Fruit fly (Drosophila melanogaster) whole organism, embryonic: Measurements from ENCODE around the gene AstA.

ENCODE experiments used
- ATbp ChIP-seq: fragments of 200-800 bp; sonication (Bioruptor generic); optimal IDR thresholded peaks from 2 replicates; lab custom pipeline; 2017; ENCODE audit warnings: missing biosample characterization, mild to moderate bottlenecking, missing genetic modification characterization, missing genetic modification reagents
- Asciz ChIP-seq: fragments of 200-800 bp; sonication (Bioruptor generic); optimal IDR thresholded peaks from 2 replicates; lab custom pipeline; 2017; ENCODE audit warnings: missing biosample characterization, mild to moderate bottlenecking, missing genetic modification characterization, missing genetic modification reagents
- Atf6 ChIP-seq: fragments of 200-800 bp; sonication (Bioruptor generic); IDR thresholded peaks from 2 replicates; pipeline ENCODE4 v1.3.6; 2022; ENCODE audit warnings: missing biosample characterization, missing genetic modification characterization
- BtbVII ChIP-seq: fragments of 200-800 bp; sonication (Bioruptor generic); optimal IDR thresholded peaks from 3 replicates; lab custom pipeline; 2017; ENCODE audit warnings: missing biosample characterization, mild to moderate bottlenecking, missing genetic modification characterization
- CG11504 ChIP-seq: fragments of 200-800 bp; sonication (Bioruptor generic); optimal IDR thresholded peaks from 3 replicates; lab custom pipeline; 2019; ENCODE audit warnings: missing biosample characterization, mild to moderate bottlenecking, missing genetic modification characterization, moderate library complexity
- CG12299 ChIP-seq: fragments of 200-800 bp; sonication (Bioruptor generic); optimal IDR thresholded peaks from 2 replicates; lab custom pipeline; 2018; ENCODE audit warnings: missing biosample characterization, mild to moderate bottlenecking, missing genetic modification characterization
- CG13296 ChIP-seq: fragments of 200-800 bp; sonication (Bioruptor generic); optimal IDR thresholded peaks from 3 replicates; lab custom pipeline; 2018; ENCODE audit warnings: missing biosample characterization, mild to moderate bottlenecking, missing genetic modification characterization
- CG2116 ChIP-seq: fragments of 200-800 bp; sonication (Bioruptor generic); optimal IDR thresholded peaks from 3 replicates; lab custom pipeline; 2018; ENCODE audit warnings: missing biosample characterization, mild to moderate bottlenecking, missing genetic modification characterization
- CG2199 ChIP-seq: fragments of 200-800 bp; sonication (Bioruptor generic); IDR thresholded peaks from 3 replicates; pipeline ENCODE4 v1.3.6; 2022; ENCODE audit warnings: missing biosample characterization, missing genetic modification characterization
- CG2202 ChIP-seq: fragments of 200-800 bp; sonication (Bioruptor generic); optimal IDR thresholded peaks from 2 replicates; lab custom pipeline; 2018; ENCODE audit warnings: missing biosample characterization, mild to moderate bottlenecking, missing genetic modification characterization
- CG31365 ChIP-seq: fragments of 200-800 bp; sonication (Bioruptor generic); optimal IDR thresholded peaks from 2 replicates; lab custom pipeline; 2018; ENCODE audit warnings: missing biosample characterization, mild to moderate bottlenecking, missing genetic modification characterization
- CG32767 ChIP-seq: fragments of 200-800 bp; sonication (Bioruptor generic); IDR thresholded peaks from 2 replicates; pipeline ENCODE4 v1.3.6; 2022; ENCODE audit warnings: missing biosample characterization, missing genetic modification characterization
- CG3726 ChIP-seq: fragments of 200-800 bp; sonication (Bioruptor generic); IDR thresholded peaks from 3 replicates; pipeline ENCODE4, ENCODE4 v1.3.6; 2022; ENCODE audit warnings: missing biosample characterization, missing genetic modification characterization
- CG6765 ChIP-seq: fragments of 200-800 bp; sonication (Bioruptor generic); optimal IDR thresholded peaks from 3 replicates; lab custom pipeline; 2017; ENCODE audit warnings: missing biosample characterization, mild to moderate bottlenecking, missing genetic modification characterization
- CG6813 ChIP-seq: fragments of 200-800 bp; sonication (Bioruptor generic); optimal IDR thresholded peaks from 2 replicates; lab custom pipeline; 2017; ENCODE audit warnings: missing biosample characterization, missing genetic modification characterization, mild to moderate bottlenecking, moderate library complexity, missing genetic modification reagents
- CG8290 ChIP-seq, 3 experiments: fragments of 200-800 bp; sonication (Bioruptor generic); optimal IDR thresholded peaks; 2 replicates each; lab custom pipeline; 2016 to 2019; ENCODE audit warnings: missing biosample characterization in 3 of 3, missing genetic modification characterization in 3 of 3, mild to moderate bottlenecking in 2 of 3, moderate library complexity in 1 of 3
- CG8388 ChIP-seq: fragments of 200-800 bp; sonication (Bioruptor generic); optimal IDR thresholded peaks from 2 replicates; lab custom pipeline; 2019; ENCODE audit warnings: missing biosample characterization, mild to moderate bottlenecking, missing genetic modification characterization, moderate library complexity
- CG9215 ChIP-seq: fragments of 200-800 bp; sonication (Bioruptor generic); IDR thresholded peaks from 2 replicates; pipeline ENCODE4 v1.3.6; 2022; ENCODE audit warnings: missing biosample characterization, missing genetic modification characterization
- Camta ChIP-seq: fragments of 200-800 bp; sonication (Bioruptor generic); optimal IDR thresholded peaks from 2 replicates; lab custom pipeline; 2016; ENCODE audit warnings: missing biosample characterization, missing genetic modification characterization
- D ChIP-seq, 2 experiments: fragments of 200-800 bp in 1 of 2; fragments of >200 bp in 1 of 2; sonication (Bioruptor generic) in 1 of 2; optimal IDR thresholded peaks; 2 replicates in 1 of 2; 3 replicates in 1 of 2; lab custom pipeline; 2017; ENCODE audit warnings: mild to moderate bottlenecking in 1 of 2, missing biosample characterization in 1 of 2, missing genetic modification characterization in 1 of 2, missing genetic modification reagents in 1 of 2
- Dek ChIP-seq: fragments of 200-800 bp; sonication (Bioruptor generic); optimal IDR thresholded peaks from 3 replicates; lab custom pipeline; 2019; ENCODE audit warnings: missing biosample characterization, mild to moderate bottlenecking, missing genetic modification characterization, moderate library complexity
- Dp ChIP-seq: fragments of 200-800 bp; sonication (Bioruptor generic); optimal IDR thresholded peaks from 2 replicates; lab custom pipeline; 2018; ENCODE audit warnings: missing biosample characterization, mild to moderate bottlenecking, missing genetic modification characterization, moderate library complexity
- H15 ChIP-seq: fragments of 200-800 bp; sonication (Bioruptor generic); IDR thresholded peaks from 3 replicates; pipeline ENCODE4 v1.3.6; 2022; ENCODE audit warnings: missing biosample characterization, missing genetic modification characterization
- Hr78 ChIP-seq, 2 experiments: fragments of 200-800 bp in 1 of 2; fragments of >200 bp in 1 of 2; sonication (Bioruptor generic) in 1 of 2; optimal IDR thresholded peaks; 2 replicates each; lab custom pipeline; 2017 to 2019; ENCODE audit warnings: missing biosample characterization in 2 of 2, missing genetic modification characterization in 2 of 2, mild to moderate bottlenecking in 1 of 2, moderate library complexity in 1 of 2
- Jarid2 ChIP-seq: fragments of 200-800 bp; sonication (Bioruptor generic); optimal IDR thresholded peaks from 3 replicates; lab custom pipeline; 2017; ENCODE audit warnings: mild to moderate bottlenecking, missing biosample characterization, missing genetic modification reagents, missing genetic modification characterization
- MTF-1 ChIP-seq: fragments of 200-800 bp; sonication (Bioruptor generic); optimal IDR thresholded peaks from 2 replicates; lab custom pipeline; 2018; ENCODE audit warnings: missing biosample characterization, mild to moderate bottlenecking, missing genetic modification characterization, borderline replicate concordance
- Med ChIP-seq: fragments of 200-800 bp; sonication (Bioruptor generic); peaks from one replicate; lab custom pipeline; 2016; ENCODE audit warnings: missing biosample characterization, missing genetic modification characterization, mild to moderate bottlenecking, inconsistent platforms, moderate library complexity
- Nf-YB ChIP-seq: fragments of 200-800 bp; sonication (Bioruptor generic); optimal IDR thresholded peaks from 3 replicates; lab custom pipeline; 2019; ENCODE audit warnings: missing biosample characterization, mild to moderate bottlenecking, missing genetic modification characterization, moderate library complexity
- NfI ChIP-seq: fragments of 200-800 bp; sonication (Bioruptor generic); optimal IDR thresholded peaks from 3 replicates; lab custom pipeline; 2018; ENCODE audit warnings: missing biosample characterization, mild to moderate bottlenecking, missing genetic modification characterization, moderate library complexity
- Sox102F ChIP-seq: fragments of 200-800 bp; sonication (Bioruptor generic); optimal IDR thresholded peaks from 2 replicates; lab custom pipeline; 2018; ENCODE audit warnings: missing biosample characterization, mild to moderate bottlenecking, missing genetic modification characterization, moderate library complexity
- bigmax ChIP-seq: fragments of 200-800 bp; sonication (Bioruptor generic); optimal IDR thresholded peaks from 2 replicates; lab custom pipeline; 2018; ENCODE audit warnings: missing biosample characterization, mild to moderate bottlenecking, missing genetic modification characterization
- cad ChIP-seq: fragments of >200 bp; optimal IDR thresholded peaks from 2 replicates; lab custom pipeline; 2017; ENCODE audit warnings: missing biosample characterization, missing genetic modification characterization
- chinmo ChIP-seq: fragments of 200-800 bp; sonication (Bioruptor generic); IDR thresholded peaks from 4 replicates; pipeline ENCODE4 v1.3.6; 2022; ENCODE audit warnings: missing biosample characterization, missing genetic modification characterization; ENCODE audit not compliant: partially characterized antibody
- cwo ChIP-seq: fragments of 200-800 bp; sonication (Bioruptor generic); optimal IDR thresholded peaks from 3 replicates; lab custom pipeline; 2017; ENCODE audit warnings: missing biosample characterization, missing genetic modification characterization, mild to moderate bottlenecking, moderate library complexity, missing genetic modification reagents
- dimm ChIP-seq: fragments of 200-800 bp; sonication (Bioruptor generic); IDR thresholded peaks from 2 replicates; pipeline ENCODE4 v1.3.6; 2022; ENCODE audit warnings: missing biosample characterization, missing genetic modification characterization
- dmrt11E ChIP-seq: fragments of 200-800 bp; sonication (Bioruptor generic); optimal IDR thresholded peaks from 3 replicates; lab custom pipeline; 2018; ENCODE audit warnings: missing biosample characterization, mild to moderate bottlenecking, missing genetic modification characterization, moderate library complexity
- gro ChIP-seq: fragments of 200-800 bp; sonication (Bioruptor generic); optimal IDR thresholded peaks from 2 replicates; lab custom pipeline; 2016; ENCODE audit warnings: missing biosample characterization, missing genetic modification characterization
- insv ChIP-seq, 2 experiments: fragments of 200-800 bp; sonication (Bioruptor generic); optimal IDR thresholded peaks; 3 replicates each; lab custom pipeline; 2016 to 2018; ENCODE audit warnings: missing biosample characterization in 2 of 2, missing genetic modification characterization in 2 of 2
- lab ChIP-seq: fragments of 200-800 bp; sonication (Bioruptor generic); optimal IDR thresholded peaks from 3 replicates; lab custom pipeline; 2017; ENCODE audit warnings: missing biosample characterization, missing genetic modification characterization, mild to moderate bottlenecking, moderate library complexity, missing genetic modification reagents
- nerfin-1 ChIP-seq: fragments of 200-800 bp; sonication (Bioruptor generic); optimal IDR thresholded peaks from 3 replicates; lab custom pipeline; 2019; ENCODE audit warnings: missing biosample characterization, mild to moderate bottlenecking, missing genetic modification characterization, moderate library complexity
- p53 ChIP-seq: fragments of 200-800 bp; sonication (Bioruptor generic); optimal IDR thresholded peaks from 2 replicates; lab custom pipeline; 2016; ENCODE audit warnings: missing biosample characterization, missing genetic modification characterization
- salm ChIP-seq: fragments of 200-800 bp; sonication (Bioruptor generic); optimal IDR thresholded peaks from 2 replicates; lab custom pipeline; 2018; ENCODE audit warnings: missing biosample characterization, mild to moderate bottlenecking, missing genetic modification characterization
- shn ChIP-seq: fragments of 200-800 bp; sonication (Bioruptor generic); optimal IDR thresholded peaks from 3 replicates; lab custom pipeline; 2016; ENCODE audit warnings: missing biosample characterization, missing genetic modification characterization
- sna ChIP-seq: fragments of 200-800 bp; sonication (Bioruptor generic); IDR thresholded peaks from 2 replicates; pipeline ENCODE4 v1.3.6; 2022; ENCODE audit warnings: missing biosample characterization, missing genetic modification characterization; ENCODE audit not compliant: partially characterized antibody
- sug ChIP-seq: fragments of 200-800 bp; optimal IDR thresholded peaks from 2 replicates; lab custom pipeline; 2019; ENCODE audit warnings: missing biosample characterization, mild to moderate bottlenecking, missing genetic modification characterization, moderate library complexity
- unc-4 ChIP-seq: fragments of 200-800 bp; sonication (Bioruptor generic); IDR thresholded peaks from 2 replicates; pipeline ENCODE4 v1.3.6; 2022; ENCODE audit warnings: missing biosample characterization, missing genetic modification characterization; ENCODE audit not compliant: partially characterized antibody
- wor ChIP-seq: fragments of 200-800 bp; sonication (Bioruptor generic); IDR thresholded peaks from 2 replicates; pipeline ENCODE4 v1.3.6; 2022; ENCODE audit warnings: missing biosample characterization, missing genetic modification characterization

The AstA gene

dm6 chr3R:24809576-24810279 lies 44.9 kb upstream of the AstA start (continued):
- TF ChIP-seq gro: peak; percentile 17
- peak; percentile 86 for TF ChIP-seq CG6813 (GFP tag; lab: Kevin White, UChicago)
- TF ChIP-seq CG2202 (tag; lab: Kevin White, UChicago): peak; percentile 53
- 0 out of 4 replicates have a peak, but pooled peaks have one; percentile 21 for TF ChIP-seq chinmo (GFP tag; lab: Robert Waterston, UW)
- TF ChIP-seq CG8388 (GFP tag; lab: Kevin White, UChicago): peak; percentile 40
- TF ChIP-seq sug: peak; percentile 44
- no peak for TF ChIP-seq CG11504 (tag; lab: Kevin White, UChicago)
- peak; percentile 52 for TF ChIP-seq nerfin-1 (tag; lab: Kevin White, UChicago)
- peak; percentile 15 for TF ChIP-seq CG2116 (GFP tag; lab: Kevin White, UChicago)
- TF ChIP-seq ATbp (GFP tag; lab: Kevin White, UChicago): peak; percentile 84
- peak; percentile 19 for TF ChIP-seq Camta (GFP tag; lab: Kevin White, UChicago)
- TF ChIP-seq H15 (GFP tag; lab: Robert Waterston, UW): no peak
- no peak for TF ChIP-seq p53
- TF ChIP-seq insv (GFP tag; optimal IDR thresholded peaks at IDR 0.05; lab: Kevin White, UChicago): peak in 1 of 2 experiments; percentile 19
- no peak for TF ChIP-seq CG9215 (GFP tag; lab: Robert Waterston, UW)
- peak; percentile 84 for TF ChIP-seq Med (GFP tag; lab: Kevin White, UChicago)
- peak; percentile 35 for TF ChIP-seq Nf-YB
- no peak for TF ChIP-seq dimm (GFP tag; lab: Robert Waterston, UW)
- peak; percentile 57 for TF ChIP-seq salm (tag; lab: Kevin White, UChicago)
- TF ChIP-seq dmrt11E (tag; lab: Kevin White, UChicago): peak; percentile 12
- TF ChIP-seq unc-4: no peak
- TF ChIP-seq Atf6 (GFP tag; lab: Robert Waterston, UW): peak; percentile 45; the same call in 1 of the 2 replicates
- TF ChIP-seq Hr78 (GFP tag; optimal IDR thresholded peaks at IDR 0.05; lab: Kevin White, UChicago): peak in 1 of 2 experiments; percentile 33
- peak; percentile 45 for TF ChIP-seq cwo (GFP tag; lab: Kevin White, UChicago)
- TF ChIP-seq wor (GFP tag; lab: Robert Waterston, UW): no peak
- peak; percentile 65 for TF ChIP-seq CG12299 (tag; lab: Kevin White, UChicago)
- TF ChIP-seq NfI: no peak
- TF ChIP-seq CG6765 (GFP tag; lab: Kevin White, UChicago): peak; percentile 69
- TF ChIP-seq MTF-1: peak; percentile 54
- no peak for TF ChIP-seq CG8290 (GFP tag; optimal IDR thresholded peaks at IDR 0.05; lab: Kevin White, UChicago)
- no peak for TF ChIP-seq CG8290 (tag; optimal IDR thresholded peaks at IDR 0.05; lab: Kevin White, UChicago)
- TF ChIP-seq Sox102F (GFP tag; lab: Kevin White, UChicago): no peak
- TF ChIP-seq cad: no peak
- no peak for TF ChIP-seq lab (GFP tag; lab: Kevin White, UChicago)
- TF ChIP-seq CG31365: peak; percentile 45
- no peak for TF ChIP-seq D (optimal IDR thresholded peaks at IDR 0.05; lab: Kevin White, UChicago)
- peak; percentile 39 for TF ChIP-seq D (GFP tag; optimal IDR thresholded peaks at IDR 0.05; lab: Kevin White, UChicago)
- no peak for TF ChIP-seq CG3726 (GFP tag; lab: Robert Waterston, UW)
- peak; percentile 65 for TF ChIP-seq CG13296 (GFP tag; lab: Kevin White, UChicago)
- TF ChIP-seq shn (GFP tag; lab: Kevin White, UChicago): no peak
- TF ChIP-seq Dp: no peak
- no peak for TF ChIP-seq Jarid2 (GFP tag; lab: Kevin White, UChicago)
- TF ChIP-seq CG32767 (GFP tag; lab: Robert Waterston, UW): no peak
- TF ChIP-seq CG2199 (GFP tag; lab: Robert Waterston, UW): no peak
- TF ChIP-seq sna: no peak
- TF ChIP-seq bigmax (GFP tag; lab: Kevin White, UChicago): peak; percentile 12
- peak; percentile 92 for TF ChIP-seq Asciz (GFP tag; lab: Kevin White, UChicago)
- peak; percentile 16 for TF ChIP-seq Dek (tag; lab: Kevin White, UChicago)
- peak; percentile 82 for TF ChIP-seq BtbVII (GFP tag; lab: Kevin White, UChicago)
